Fruit fly (Drosophila melanogaster) whole organism, prepupa: ENCODE measurements around the gene HDAC1.

ENCODE experiments used
- Blimp-1 ChIP-seq: fragments of 200-800 bp; sonication (Bioruptor generic); optimal IDR thresholded peaks from 3 replicates; lab custom pipeline; 2017; ENCODE audit warnings: missing biosample characterization, missing genetic modification characterization, mild to moderate bottlenecking, moderate library complexity, missing genetic modification reagents
- CG11294 ChIP-seq: fragments of 200-800 bp; sonication (Bioruptor generic); IDR thresholded peaks from 2 replicates; pipeline ENCODE4 v1.3.6; 2022; ENCODE audit warnings: missing biosample characterization, missing genetic modification characterization
- CG11902 ChIP-seq: fragments of 200-800 bp; sonication (Bioruptor generic); optimal IDR thresholded peaks from 3 replicates; lab custom pipeline; 2016; ENCODE audit warnings: missing biosample characterization, missing genetic modification characterization
- CG15336 ChIP-seq: fragments of 200-800 bp; sonication (Bioruptor generic); IDR thresholded peaks from 2 replicates; pipeline ENCODE4 v1.3.6; 2022; ENCODE audit warnings: missing biosample characterization, missing genetic modification characterization
- CG1621 ChIP-seq: fragments of 200-800 bp; sonication (Bioruptor generic); optimal IDR thresholded peaks from 3 replicates; lab custom pipeline; 2018; ENCODE audit warnings: missing biosample characterization, mild to moderate bottlenecking, missing genetic modification characterization
- CG16779 ChIP-seq: fragments of 200-800 bp; sonication (Bioruptor generic); optimal IDR thresholded peaks from 3 replicates; lab custom pipeline; 2017; ENCODE audit warnings: missing biosample characterization, mild to moderate bottlenecking, missing genetic modification characterization
- CG3032 ChIP-seq: fragments of 200-800 bp; optimal IDR thresholded peaks from 2 replicates; lab custom pipeline; 2019; ENCODE audit warnings: missing biosample characterization, mild to moderate bottlenecking, missing genetic modification characterization, moderate library complexity
- CG31627 ChIP-seq: fragments of 200-800 bp; sonication (Bioruptor generic); optimal IDR thresholded peaks from 3 replicates; lab custom pipeline; 2016; ENCODE audit warnings: missing biosample characterization, missing genetic modification characterization
- CG34406 ChIP-seq: fragments of 200-800 bp; sonication (Bioruptor generic); optimal IDR thresholded peaks from 3 replicates; lab custom pipeline; 2016; ENCODE audit warnings: missing biosample characterization, missing genetic modification characterization
- CG4318 ChIP-seq: fragments of 200-800 bp; sonication (Bioruptor generic); optimal IDR thresholded peaks from 3 replicates; lab custom pipeline; 2017; ENCODE audit warnings: missing biosample characterization, mild to moderate bottlenecking, missing genetic modification characterization
- CG6163 ChIP-seq: fragments of 200-800 bp; sonication (Bioruptor generic); IDR thresholded peaks from 3 replicates; pipeline ENCODE4 v1.3.6; 2022; ENCODE audit warnings: missing biosample characterization, missing genetic modification characterization
- CG6276 ChIP-seq: fragments of 200-800 bp; sonication (Bioruptor generic); optimal IDR thresholded peaks from 2 replicates; lab custom pipeline; 2017; ENCODE audit warnings: missing biosample characterization, mild to moderate bottlenecking, missing genetic modification characterization
- CG6808 ChIP-seq: fragments of 200-800 bp; sonication (Bioruptor generic); optimal IDR thresholded peaks from 3 replicates; lab custom pipeline; 2017; ENCODE audit warnings: missing biosample characterization, missing genetic modification characterization, mild to moderate bottlenecking, moderate library complexity, missing genetic modification reagents
- CG6854 ChIP-seq: fragments of 200-800 bp; sonication (Bioruptor generic); optimal IDR thresholded peaks from 2 replicates; lab custom pipeline; 2017; ENCODE audit warnings: missing biosample characterization, mild to moderate bottlenecking, missing genetic modification characterization
- CG7368 ChIP-seq: fragments of 200-800 bp; sonication (Bioruptor generic); optimal IDR thresholded peaks from 3 replicates; lab custom pipeline; 2016; ENCODE audit warnings: missing biosample characterization, missing genetic modification characterization
- CG8119 ChIP-seq: fragments of 200-800 bp; sonication (Bioruptor generic); IDR thresholded peaks from 3 replicates; pipeline ENCODE4 v1.3.6; 2022; ENCODE audit warnings: missing biosample characterization, missing genetic modification characterization
- CG8632 ChIP-seq: fragments of 200-800 bp; sonication (Bioruptor generic); optimal IDR thresholded peaks from 3 replicates; lab custom pipeline; 2016; ENCODE audit warnings: missing biosample characterization, missing genetic modification characterization
- CG9139 ChIP-seq: fragments of 200-800 bp; sonication (Bioruptor generic); optimal IDR thresholded peaks from 3 replicates; lab custom pipeline; 2017; ENCODE audit warnings: missing biosample characterization, mild to moderate bottlenecking, missing genetic modification characterization
- Eip78C ChIP-seq: fragments of 200-800 bp; sonication (Bioruptor generic); peaks from one replicate; lab custom pipeline; 2016; ENCODE audit warnings: missing biosample characterization, missing genetic modification characterization
- Eip93F ChIP-seq: fragments of 200-800 bp; sonication (Bioruptor generic); optimal IDR thresholded peaks from 2 replicates; lab custom pipeline; 2016; ENCODE audit warnings: missing biosample characterization, mild to moderate bottlenecking, missing genetic modification characterization
- Ets96B ChIP-seq: fragments of 200-800 bp; optimal IDR thresholded peaks from 2 replicates; lab custom pipeline; 2019; ENCODE audit warnings: missing biosample characterization, mild to moderate bottlenecking, missing genetic modification characterization, moderate library complexity
- Hr38 ChIP-seq: sonication (Bioruptor generic); optimal IDR thresholded peaks from 2 replicates; lab custom pipeline; 2016; ENCODE audit warnings: missing biosample characterization, missing genetic modification characterization
- Hr4 ChIP-seq: fragments of 200-800 bp; sonication (Bioruptor generic); optimal IDR thresholded peaks from 3 replicates; lab custom pipeline; 2016; ENCODE audit warnings: missing biosample characterization, missing genetic modification characterization
- Lpt ChIP-seq: fragments of 200-800 bp; sonication (Bioruptor generic); optimal IDR thresholded peaks from 3 replicates; lab custom pipeline; 2016; ENCODE audit warnings: missing biosample characterization, missing genetic modification characterization
- Met ChIP-seq: fragments of 200-800 bp; sonication (Bioruptor generic); optimal IDR thresholded peaks from 3 replicates; lab custom pipeline; 2016; ENCODE audit warnings: missing biosample characterization, missing genetic modification characterization
- OdsH ChIP-seq: fragments of 200-800 bp; sonication (Bioruptor generic); optimal IDR thresholded peaks from 3 replicates; lab custom pipeline; 2016; ENCODE audit warnings: missing biosample characterization, missing genetic modification characterization
- Smox ChIP-seq: fragments of 200-800 bp; sonication (Bioruptor generic); optimal IDR thresholded peaks from 3 replicates; lab custom pipeline; 2016; ENCODE audit warnings: missing biosample characterization, missing genetic modification characterization
- Sox102F ChIP-seq: fragments of 200-800 bp; sonication (Bioruptor generic); optimal IDR thresholded peaks from 2 replicates; lab custom pipeline; 2016; ENCODE audit warnings: missing biosample characterization, mild to moderate bottlenecking, missing genetic modification characterization
- Sox14 ChIP-seq: fragments of 200-800 bp; sonication (Bioruptor generic); optimal IDR thresholded peaks from 3 replicates; lab custom pipeline; 2016; ENCODE audit warnings: missing biosample characterization, missing genetic modification characterization
- Sox15 ChIP-seq: fragments of 200-800 bp; sonication (Bioruptor generic); optimal IDR thresholded peaks from 3 replicates; lab custom pipeline; 2016; ENCODE audit warnings: missing biosample characterization, missing genetic modification characterization
- acj6 ChIP-seq: fragments of 200-800 bp; sonication (Bioruptor generic); optimal IDR thresholded peaks from 3 replicates; lab custom pipeline; 2016; ENCODE audit warnings: missing biosample characterization, missing genetic modification characterization
- dsx ChIP-seq: fragments of 200-800 bp; optimal IDR thresholded peaks from 3 replicates; lab custom pipeline; 2019; ENCODE audit warnings: missing biosample characterization, mild to moderate bottlenecking, missing genetic modification characterization, moderate library complexity; ENCODE audit not compliant: poor library complexity, severe bottlenecking
- eg ChIP-seq: fragments of 200-800 bp; sonication (Bioruptor generic); IDR thresholded peaks from 3 replicates; pipeline ENCODE4 v1.3.6; 2022; ENCODE audit warnings: missing biosample characterization, missing genetic modification characterization
- fd85E ChIP-seq: fragments of 200-800 bp; sonication (Bioruptor generic); optimal IDR thresholded peaks from 3 replicates; lab custom pipeline; 2016; ENCODE audit warnings: missing biosample characterization, missing genetic modification characterization
- fkh ChIP-seq: fragments of 200-800 bp; sonication (Bioruptor generic); optimal IDR thresholded peaks from 3 replicates; lab custom pipeline; 2017; ENCODE audit warnings: missing biosample characterization, mild to moderate bottlenecking, missing genetic modification characterization, moderate library complexity
- lz ChIP-seq: fragments of 200-800 bp; sonication (Bioruptor generic); optimal IDR thresholded peaks from 3 replicates; lab custom pipeline; 2016; ENCODE audit warnings: missing biosample characterization, missing genetic modification characterization
- net ChIP-seq: fragments of 200-800 bp; sonication (Bioruptor generic); optimal IDR thresholded peaks from 3 replicates; lab custom pipeline; 2016; ENCODE audit warnings: missing biosample characterization, missing genetic modification characterization
- pdm3 ChIP-seq: fragments of 200-800 bp; sonication (Bioruptor generic); optimal IDR thresholded peaks from 3 replicates; lab custom pipeline; 2016; ENCODE audit warnings: missing biosample characterization, missing genetic modification characterization
- spab ChIP-seq: fragments of 200-800 bp; sonication (Bioruptor generic); optimal IDR thresholded peaks from 2 replicates; lab custom pipeline; 2017; ENCODE audit warnings: missing biosample characterization, mild to moderate bottlenecking, missing genetic modification characterization, missing genetic modification reagents
- ss ChIP-seq, 2 experiments: fragments of 200-800 bp; sonication (Bioruptor generic); optimal IDR thresholded peaks; 2 replicates in 1 of 2; 3 replicates in 1 of 2; lab custom pipeline; 2017 to 2018; ENCODE audit warnings: mild to moderate bottlenecking in 2 of 2, missing biosample characterization in 2 of 2, missing genetic modification characterization in 2 of 2, moderate library complexity in 1 of 2
- vri ChIP-seq: fragments of 200-800 bp; sonication (Bioruptor generic); optimal IDR thresholded peaks from 3 replicates; lab custom pipeline; 2016; ENCODE audit warnings: missing biosample characterization, mild to moderate bottlenecking, missing genetic modification characterization

Gene HDAC1

DNA sequence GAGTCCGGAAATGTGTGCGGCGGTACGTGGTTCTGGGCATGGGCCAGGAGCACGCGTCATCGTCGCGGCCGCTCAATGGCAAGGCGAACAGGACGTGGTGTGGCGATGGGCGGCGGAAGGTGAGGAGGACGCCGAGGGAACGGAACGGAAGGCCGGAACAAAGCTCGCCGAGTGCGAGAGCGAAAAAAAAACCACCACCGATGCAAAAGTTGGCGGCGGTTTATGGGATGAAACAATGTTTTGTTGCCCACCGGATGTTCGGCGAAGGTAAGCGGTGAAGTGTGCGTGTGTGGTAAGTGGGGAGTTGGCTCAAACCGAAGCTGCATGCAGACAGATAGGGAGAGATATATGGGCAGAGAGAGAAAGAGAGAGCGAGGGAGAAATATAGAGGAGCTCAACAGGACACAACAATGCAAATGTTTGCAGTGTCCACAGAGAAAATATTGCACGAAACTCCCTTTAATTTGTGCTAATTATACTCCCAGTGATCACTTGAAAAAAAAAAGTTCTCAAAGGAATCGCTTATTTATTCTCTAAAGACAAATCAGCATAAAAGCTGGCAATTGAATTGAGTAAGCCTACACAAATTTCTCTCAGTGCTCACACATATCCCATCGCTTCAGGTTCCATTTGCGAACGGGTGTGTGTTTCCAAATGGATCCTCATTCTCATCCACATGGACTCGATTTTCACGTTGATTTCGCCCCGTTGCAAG, 6.9 kb upstream of the HDAC1 start (continued):
- TF ChIP-seq Sox102F (GFP tag; lab: Kevin White, UChicago) = no peak
- peak; percentile 54 for TF ChIP-seq CG31627 (GFP tag; lab: Kevin White, UChicago)
- TF ChIP-seq CG9139 = peak; percentile 17
- TF ChIP-seq pdm3 (GFP tag; lab: Kevin White, UChicago) = peak; percentile 64
- peak; percentile 62 for TF ChIP-seq acj6 (GFP tag; lab: Kevin White, UChicago)
- TF ChIP-seq CG3032 = peak; percentile 47
- peak; percentile 48 for TF ChIP-seq OdsH (GFP tag; lab: Kevin White, UChicago)
- no peak for TF ChIP-seq CG16779 (tag; lab: Kevin White, UChicago)
- peak; percentile 49 for TF ChIP-seq Met (GFP tag; lab: Kevin White, UChicago)
- no peak for TF ChIP-seq fd85E (GFP tag; lab: Kevin White, UChicago)
- TF ChIP-seq Ets96B (tag; lab: Kevin White, UChicago) = peak; percentile 59
- no peak for TF ChIP-seq CG11294 (GFP tag; lab: Robert Waterston, UW)
- TF ChIP-seq Sox14 (GFP tag; lab: Kevin White, UChicago) = peak; percentile 43
- no peak for TF ChIP-seq CG6276 (GFP tag; lab: Kevin White, UChicago)
- TF ChIP-seq ss (GFP tag; optimal IDR thresholded peaks at IDR 0.05; lab: Kevin White, UChicago) = peak; percentile 28 to 55

DNA sequence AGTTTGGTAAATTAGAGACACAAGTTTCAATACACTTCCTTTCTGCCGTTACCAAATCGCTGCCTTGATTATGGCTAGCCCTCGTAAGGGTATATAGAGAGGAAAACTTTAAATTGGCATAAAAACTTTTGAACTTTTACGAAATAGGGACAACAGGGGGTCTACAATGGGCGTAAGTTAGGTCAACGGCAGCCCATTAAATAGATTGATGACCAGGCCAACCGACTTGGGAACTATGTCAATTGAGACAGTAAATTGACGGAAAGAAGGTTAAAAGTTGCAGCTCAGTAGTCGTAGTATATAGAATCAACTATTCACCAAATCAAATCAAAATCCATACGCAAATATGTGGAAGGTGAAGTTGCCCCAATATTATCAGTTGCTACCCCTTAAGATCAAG, 5.6 kb upstream of the HDAC1 start, which contains the start of gene CG32246:
CG32246 (plus strand) TSS at position 301 of the 400 bp plus-strand sequence.
- no peak for TF ChIP-seq CG9139

DNA sequence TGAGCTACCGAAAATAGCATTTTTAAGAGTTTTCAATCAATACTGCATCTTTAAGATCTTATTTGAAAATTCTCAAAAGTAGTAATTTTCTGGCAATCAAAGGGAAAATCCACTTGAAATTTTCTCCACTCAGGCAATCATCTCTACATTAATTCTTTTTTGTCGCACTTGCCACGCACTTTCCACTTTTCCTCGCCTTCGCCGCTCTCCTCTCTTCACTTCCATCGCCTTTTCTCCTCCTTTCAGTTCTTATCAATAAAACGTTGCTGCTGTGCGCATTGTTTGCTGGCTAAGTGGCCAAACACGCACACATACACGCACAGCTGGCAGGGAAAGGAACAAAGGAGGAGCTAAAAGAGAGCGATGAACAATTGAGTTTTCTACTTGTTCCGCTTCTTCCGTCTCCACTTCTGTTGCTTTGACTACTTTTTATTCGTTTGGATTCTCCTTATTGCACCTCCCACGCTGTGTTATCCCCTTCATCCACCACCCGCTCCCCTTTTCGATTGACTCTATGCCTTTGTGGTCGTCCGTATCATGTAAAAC, 3.4 kb upstream of the HDAC1 start:
- TF ChIP-seq Hr38 (GFP tag; lab: Kevin White, UChicago) = no peak
- no peak for TF ChIP-seq CG8632 (GFP tag; lab: Kevin White, UChicago)
- no peak for TF ChIP-seq CG6808
- TF ChIP-seq net = no peak
- TF ChIP-seq Lpt (GFP tag; lab: Kevin White, UChicago) = peak; percentile 7
- TF ChIP-seq CG6163 = peak; percentile 67; the same call in 2 of the 3 replicates
- peak in 1 of 2 experiments; percentile 18 for TF ChIP-seq ss (GFP tag; optimal IDR thresholded peaks at IDR 0.05; lab: Kevin White, UChicago)
- TF ChIP-seq dsx (GFP tag; lab: Kevin White, UChicago) = peak; percentile 29
- TF ChIP-seq Sox14 (GFP tag; lab: Kevin White, UChicago) = peak; percentile 63
- TF ChIP-seq, all 60 proteins: peak for 5

DNA sequence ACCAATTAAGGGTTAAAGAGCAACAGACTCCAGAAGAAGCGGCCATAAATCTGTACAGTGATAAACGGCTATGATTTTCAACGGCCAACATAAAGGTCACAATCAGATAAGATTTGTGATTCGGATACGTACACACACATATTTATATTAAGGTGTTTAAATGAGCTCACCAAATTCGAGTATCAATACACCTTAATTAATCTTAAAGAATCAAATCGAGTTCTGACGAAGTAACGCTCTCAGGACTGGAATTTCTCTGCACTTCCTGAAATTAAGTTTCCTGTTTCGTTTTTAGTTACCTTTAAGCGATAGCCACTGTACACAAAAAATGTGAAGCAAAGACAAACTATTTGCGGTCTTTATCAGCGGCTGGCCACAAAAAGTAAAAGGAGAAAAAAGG, 2.7 kb upstream of the HDAC1 start:
- TF ChIP-seq OdsH (GFP tag; lab: Kevin White, UChicago) (peak; percentile 78), CG11294 (GFP tag; lab: Robert Waterston, UW) (0 out of 2 replicates have a peak, but pooled peaks have one; percentile 20), lz (GFP tag; lab: Kevin White, UChicago) (peak; percentile 22), Sox102F (GFP tag; lab: Kevin White, UChicago) (peak; percentile 19), spab (peak; percentile 57), CG8119 (GFP tag; lab: Robert Waterston, UW) (peak; percentile 71), CG11902 (GFP tag; lab: Kevin White, UChicago) (peak; percentile 12), CG15336 (peak; percentile 79), fkh (no peak), CG34406 (GFP tag; lab: Kevin White, UChicago) (peak; percentile 16), pdm3 (GFP tag; lab: Kevin White, UChicago) (peak; percentile 73), CG6808 (peak; percentile 53), Hr4 (GFP tag; lab: Kevin White, UChicago) (peak; percentile 83), Met (GFP tag; lab: Kevin White, UChicago) (peak; percentile 10), Blimp-1 (GFP tag; lab: Kevin White, UChicago) (no peak), eg (GFP tag; lab: Robert Waterston, UW) (peak; percentile 63), CG1621 (tag; lab: Kevin White, UChicago) (peak; percentile 40), dsx (GFP tag; lab: Kevin White, UChicago) (peak; percentile 41), vri (GFP tag; lab: Kevin White, UChicago) (no peak), CG7368 (GFP tag; lab: Kevin White, UChicago) (peak; percentile 55), Eip93F (GFP tag; lab: Kevin White, UChicago) (no peak), CG6854 (no peak), Smox (peak; percentile 48), ss (GFP tag; optimal IDR thresholded peaks at IDR 0.05; lab: Kevin White, UChicago) (no peak), Sox15 (peak; percentile 32), Ets96B (tag; lab: Kevin White, UChicago) (peak; percentile 64), Eip78C (GFP tag; lab: Kevin White, UChicago) (peak; percentile 87), Sox14 (GFP tag; lab: Kevin White, UChicago) (peak; percentile 32), fd85E (GFP tag; lab: Kevin White, UChicago) (no peak), CG4318 (GFP tag; lab: Kevin White, UChicago) (peak; percentile 69), acj6 (GFP tag; lab: Kevin White, UChicago) (peak; percentile 69)
